Fruit fly (Drosophila melanogaster) whole organism, embryonic: ENCODE data around the gene SMSr.

ENCODE experiments used
- Aef1 ChIP-seq: fragments of 200-800 bp; sonication (Bioruptor generic); IDR thresholded peaks from 3 replicates; pipeline ENCODE4 v1.3.6; 2022; ENCODE audit warnings: missing biosample characterization, missing genetic modification characterization
- CG10147 ChIP-seq: fragments of 200-800 bp; sonication (Bioruptor generic); optimal IDR thresholded peaks from 2 replicates; lab custom pipeline; 2019; ENCODE audit warnings: missing biosample characterization, mild to moderate bottlenecking, missing genetic modification characterization, moderate library complexity
- CG11247 ChIP-seq: fragments of 200-800 bp; sonication (Bioruptor generic); IDR thresholded peaks from 2 replicates; pipeline ENCODE4 v1.3.6; 2022; ENCODE audit warnings: missing biosample characterization, missing genetic modification characterization
- CG11398 ChIP-seq: fragments of 200-800 bp; sonication (Bioruptor generic); optimal IDR thresholded peaks from 2 replicates; lab custom pipeline; 2016; ENCODE audit warnings: missing biosample characterization, missing genetic modification characterization
- CG12744 ChIP-seq: fragments of 200-800 bp; sonication (Bioruptor generic); optimal IDR thresholded peaks from 2 replicates; lab custom pipeline; 2016; ENCODE audit warnings: missing biosample characterization, missing genetic modification characterization
- CG13123 ChIP-seq: fragments of 200-800 bp; sonication (Bioruptor generic); optimal IDR thresholded peaks from 2 replicates; lab custom pipeline; 2016; ENCODE audit warnings: missing biosample characterization, missing genetic modification characterization
- CG13424 ChIP-seq: fragments of 200-800 bp; sonication (Bioruptor generic); optimal IDR thresholded peaks from 2 replicates; lab custom pipeline; 2019; ENCODE audit warnings: missing biosample characterization, mild to moderate bottlenecking, missing genetic modification characterization, moderate library complexity
- CG13775 ChIP-seq: fragments of 200-800 bp; sonication (Bioruptor generic); optimal IDR thresholded peaks from 3 replicates; lab custom pipeline; 2017; ENCODE audit warnings: missing biosample characterization, mild to moderate bottlenecking, missing genetic modification characterization
- CG14014 ChIP-seq: fragments of 200-800 bp; sonication (Bioruptor generic); IDR thresholded peaks from 2 replicates; pipeline ENCODE4 v1.3.6; 2022; ENCODE audit warnings: missing biosample characterization, missing genetic modification characterization
- CG14860 ChIP-seq: fragments of 200-800 bp; sonication (Bioruptor generic); IDR thresholded peaks from 3 replicates; pipeline ENCODE4 v1.3.6; 2022; ENCODE audit warnings: missing biosample characterization, missing genetic modification characterization; ENCODE audit not compliant: partially characterized antibody
- CG15479 ChIP-seq: fragments of 200-800 bp; sonication (Bioruptor generic); optimal IDR thresholded peaks from 3 replicates; lab custom pipeline; 2019; ENCODE audit warnings: missing biosample characterization, mild to moderate bottlenecking, missing genetic modification characterization, moderate library complexity
- CG18476 ChIP-seq: fragments of 200-800 bp; sonication (Bioruptor generic); optimal IDR thresholded peaks from 2 replicates; lab custom pipeline; 2016; ENCODE audit warnings: missing biosample characterization, mild to moderate bottlenecking, missing genetic modification characterization
- CG18599 ChIP-seq: fragments of 200-800 bp; sonication (Bioruptor generic); optimal IDR thresholded peaks from 3 replicates; lab custom pipeline; 2017; ENCODE audit warnings: missing biosample characterization, missing genetic modification characterization, mild to moderate bottlenecking, moderate library complexity, missing genetic modification reagents
- CG2202 ChIP-seq: fragments of 200-800 bp; sonication (Bioruptor generic); optimal IDR thresholded peaks from 2 replicates; lab custom pipeline; 2018; ENCODE audit warnings: missing biosample characterization, mild to moderate bottlenecking, missing genetic modification characterization
- CG3163 ChIP-seq: fragments of 200-800 bp; sonication (Bioruptor generic); optimal IDR thresholded peaks from 3 replicates; lab custom pipeline; 2016; ENCODE audit warnings: missing biosample characterization, missing genetic modification characterization
- CG32772 ChIP-seq: fragments of 200-800 bp; sonication (Bioruptor generic); IDR thresholded peaks from 2 replicates; pipeline ENCODE4 v1.3.6; 2022; ENCODE audit warnings: missing biosample characterization, missing genetic modification characterization
- CG33557 ChIP-seq: fragments of 200-800 bp; sonication (Bioruptor generic); optimal IDR thresholded peaks from 2 replicates; lab custom pipeline; 2019; ENCODE audit warnings: missing biosample characterization, mild to moderate bottlenecking, missing genetic modification characterization, moderate library complexity
- CG7372 ChIP-seq: fragments of 200-800 bp; sonication (Bioruptor generic); IDR thresholded peaks from 2 replicates; pipeline ENCODE4 v1.3.6; 2022; ENCODE audit warnings: missing biosample characterization, missing genetic modification characterization
- CG7987 ChIP-seq: fragments of 200-800 bp; sonication (Bioruptor generic); optimal IDR thresholded peaks from 2 replicates; lab custom pipeline; 2018; ENCODE audit warnings: missing biosample characterization, mild to moderate bottlenecking, missing genetic modification characterization, moderate library complexity
- CG9727 ChIP-seq: fragments of 200-800 bp; sonication (Bioruptor generic); optimal IDR thresholded peaks from 3 replicates; lab custom pipeline; 2017; ENCODE audit warnings: missing biosample characterization, mild to moderate bottlenecking, missing genetic modification characterization
- Chrac-16 ChIP-seq: fragments of 200-800 bp; sonication (Bioruptor generic); optimal IDR thresholded peaks from 3 replicates; lab custom pipeline; 2016; ENCODE audit warnings: missing biosample characterization, missing genetic modification characterization
- E2f2 ChIP-seq: fragments of 200-800 bp; sonication (Bioruptor generic); IDR thresholded peaks from 2 replicates; pipeline ENCODE4 v1.3.6; 2022; ENCODE audit warnings: missing biosample characterization, missing genetic modification characterization
- Elba2 ChIP-seq: fragments of 200-800 bp; sonication (Bioruptor generic); optimal IDR thresholded peaks from 3 replicates; lab custom pipeline; 2016; ENCODE audit warnings: missing biosample characterization, missing genetic modification characterization
- Ets97D ChIP-seq: fragments of 200-800 bp; sonication (Bioruptor generic); optimal IDR thresholded peaks from 3 replicates; lab custom pipeline; 2016; ENCODE audit warnings: missing biosample characterization, missing genetic modification characterization
- Fer1 ChIP-seq: fragments of 200-800 bp; sonication (Bioruptor generic); optimal IDR thresholded peaks from 2 replicates; lab custom pipeline; 2017; ENCODE audit warnings: missing biosample characterization, mild to moderate bottlenecking, missing genetic modification characterization
- Mad ChIP-seq: fragments of 200-800 bp; sonication (Bioruptor generic); optimal IDR thresholded peaks from 2 replicates; lab custom pipeline; 2016; ENCODE audit warnings: missing biosample characterization, missing genetic modification characterization
- NFAT ChIP-seq: fragments of 200-800 bp; sonication (Bioruptor generic); IDR thresholded peaks from 2 replicates; pipeline ENCODE4 v1.3.6; 2022; ENCODE audit warnings: missing biosample characterization, missing genetic modification characterization
- Neu2 ChIP-seq: fragments of 200-800 bp; sonication (Bioruptor generic); optimal IDR thresholded peaks from 3 replicates; lab custom pipeline; 2016; ENCODE audit warnings: missing biosample characterization, missing genetic modification characterization, borderline replicate concordance
- Rx ChIP-seq: fragments of 200-800 bp; sonication (Bioruptor generic); IDR thresholded peaks from 2 replicates; pipeline ENCODE4 v1.3.6; 2022; ENCODE audit warnings: missing biosample characterization, missing genetic modification characterization
- Scr ChIP-seq: fragments of 200-800 bp; sonication (Bioruptor generic); IDR thresholded peaks from 2 replicates; pipeline ENCODE4 v1.3.6; 2022; ENCODE audit warnings: missing biosample characterization, missing genetic modification characterization; ENCODE audit not compliant: partially characterized antibody
- Spps ChIP-seq: fragments of 200-800 bp; sonication (Bioruptor generic); optimal IDR thresholded peaks from 2 replicates; lab custom pipeline; 2018; ENCODE audit warnings: missing biosample characterization, mild to moderate bottlenecking, missing genetic modification characterization
- Stat92E ChIP-seq, 3 experiments: fragments of >200 bp in 2 of 3; fragments of 200-800 bp in 1 of 3; sonication (Bioruptor generic) in 1 of 3; optimal IDR thresholded peaks; 2 replicates each; lab custom pipeline; 2017 to 2019; ENCODE audit warnings: missing biosample characterization in 3 of 3, missing genetic modification characterization in 3 of 3, mild to moderate bottlenecking in 1 of 3, moderate library complexity in 1 of 3
- YL-1 ChIP-seq: fragments of 200-800 bp; sonication (Bioruptor generic); optimal IDR thresholded peaks from 3 replicates; lab custom pipeline; 2017; ENCODE audit warnings: missing biosample characterization, mild to moderate bottlenecking, missing genetic modification characterization
- ac ChIP-seq: fragments of 200-800 bp; sonication (Bioruptor generic); optimal IDR thresholded peaks from 3 replicates; lab custom pipeline; 2017; ENCODE audit warnings: missing biosample characterization, mild to moderate bottlenecking, missing genetic modification characterization
- ash1 ChIP-seq: fragments of 200-800 bp; sonication (Bioruptor generic); optimal IDR thresholded peaks from 2 replicates; lab custom pipeline; 2018; ENCODE audit warnings: missing biosample characterization, mild to moderate bottlenecking, missing genetic modification characterization
- corto ChIP-seq: fragments of 200-800 bp; sonication (Bioruptor generic); optimal IDR thresholded peaks from 2 replicates; lab custom pipeline; 2016; ENCODE audit warnings: missing biosample characterization, mild to moderate bottlenecking, missing genetic modification characterization, moderate library complexity
- gce ChIP-seq: fragments of 200-800 bp; sonication (Bioruptor generic); IDR thresholded peaks from 3 replicates; pipeline ENCODE4 v1.3.6; 2022; ENCODE audit warnings: missing biosample characterization, missing genetic modification characterization
- h ChIP-seq: fragments of >200 bp; optimal IDR thresholded peaks from 2 replicates; lab custom pipeline; 2017
- ham ChIP-seq: fragments of 200-800 bp; sonication (Bioruptor generic); IDR thresholded peaks from 2 replicates; pipeline ENCODE4 v1.3.6; 2022; ENCODE audit warnings: missing biosample characterization, missing genetic modification characterization
- hkb ChIP-seq, 2 experiments: fragments of 200-800 bp in 1 of 2; fragments of >200 bp in 1 of 2; sonication (Bioruptor generic) in 1 of 2; IDR thresholded peaks in 1 of 2; optimal IDR thresholded peaks in 1 of 2; 2 replicates each; pipeline versions ENCODE4 v1.3.6 to Lab custom; 2017 to 2022; ENCODE audit warnings: missing biosample characterization in 1 of 2, missing genetic modification characterization in 1 of 2
- ind ChIP-seq: fragments of 200-800 bp; sonication (Bioruptor generic); optimal IDR thresholded peaks from 3 replicates; lab custom pipeline; 2016; ENCODE audit warnings: missing biosample characterization, missing genetic modification characterization
- pho ChIP-seq: fragments of 200-800 bp; sonication (Bioruptor generic); optimal IDR thresholded peaks from 2 replicates; lab custom pipeline; 2016; ENCODE audit warnings: missing biosample characterization, missing genetic modification characterization
- pzg ChIP-seq: fragments of 200-800 bp; sonication (Bioruptor generic); optimal IDR thresholded peaks from 3 replicates; lab custom pipeline; 2018; ENCODE audit warnings: missing biosample characterization, mild to moderate bottlenecking, missing genetic modification characterization, moderate library complexity
- schlank ChIP-seq: fragments of 200-800 bp; sonication (Bioruptor generic); optimal IDR thresholded peaks from 2 replicates; lab custom pipeline; 2018; ENCODE audit warnings: missing biosample characterization, mild to moderate bottlenecking, missing genetic modification characterization
- ssp ChIP-seq: fragments of 200-800 bp; sonication (Bioruptor generic); IDR thresholded peaks from 2 replicates; pipeline ENCODE4 v1.3.6; 2022; ENCODE audit warnings: missing biosample characterization, missing genetic modification characterization
- tin ChIP-seq: fragments of 200-800 bp; sonication (Bioruptor generic); optimal IDR thresholded peaks from 3 replicates; lab custom pipeline; 2016; ENCODE audit warnings: missing biosample characterization, missing genetic modification characterization
- tll ChIP-seq, 2 experiments: fragments of 200-800 bp in 1 of 2; fragments of >200 bp in 1 of 2; sonication (Bioruptor generic) in 1 of 2; optimal IDR thresholded peaks; 2 replicates each; lab custom pipeline; 2017 to 2019; ENCODE audit warnings: missing biosample characterization in 2 of 2, missing genetic modification characterization in 2 of 2, mild to moderate bottlenecking in 1 of 2, moderate library complexity in 1 of 2
- twi ChIP-seq: fragments of 200-800 bp; optimal IDR thresholded peaks from 2 replicates; lab custom pipeline; 2019; ENCODE audit warnings: missing biosample characterization, mild to moderate bottlenecking, missing genetic modification characterization, moderate library complexity
- tx ChIP-seq: fragments of 200-800 bp; sonication (Bioruptor generic); optimal IDR thresholded peaks from 2 replicates; lab custom pipeline; 2016; ENCODE audit warnings: missing biosample characterization, missing genetic modification characterization

Gene SMSr

DNA sequence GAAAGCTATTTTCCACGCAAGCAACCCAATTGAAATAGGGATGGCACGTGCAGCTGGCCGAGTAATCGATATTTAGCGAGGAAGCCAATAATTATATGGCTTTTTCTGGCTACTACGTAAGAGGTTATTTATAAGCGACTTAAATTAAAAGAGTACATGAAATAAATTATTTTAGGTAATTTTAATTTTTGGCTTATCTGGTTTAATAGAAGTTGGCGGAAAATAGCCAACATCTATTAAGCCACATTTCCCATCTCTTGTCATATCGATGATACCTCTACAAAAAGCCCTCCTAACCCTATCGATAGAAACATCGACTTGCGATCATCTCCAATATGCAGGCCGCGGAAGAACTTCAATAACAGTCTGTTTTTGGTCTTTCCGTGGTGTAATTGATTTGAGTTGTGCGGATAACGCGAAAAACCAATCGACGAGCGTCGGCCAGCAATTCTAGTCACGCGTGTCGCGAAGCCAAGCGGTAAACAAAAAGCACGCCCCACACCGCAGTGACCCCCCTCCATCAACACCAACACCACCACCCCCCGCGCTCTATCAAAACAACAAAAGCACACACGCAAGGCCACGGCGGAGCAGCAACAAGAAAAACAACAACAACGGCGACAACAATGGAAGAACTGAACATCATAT is 33.2 kb downstream of the SMSr start, which contains the start of the genes Srp19 and qm (continued):
- TF ChIP-seq Mad (GFP tag; lab: Kevin White, UChicago) = no peak
- TF ChIP-seq CG12744 = peak; percentile 13
- peak; percentile 68 for TF ChIP-seq hkb (optimal IDR thresholded peaks at IDR 0.05; lab: Kevin White, UChicago)
- peak; percentile 35; the same call in 1 of the 2 replicates for TF ChIP-seq hkb (GFP tag; IDR thresholded peaks at IDR 0.05; lab: Robert Waterston, UW)
- TF ChIP-seq CG13424 (tag; lab: Kevin White, UChicago) = peak; percentile 33
- TF ChIP-seq Rx (GFP tag; lab: Robert Waterston, UW) = no peak
- TF ChIP-seq h = no peak
- peak; percentile 6 to 63 for TF ChIP-seq tll (GFP tag; optimal IDR thresholded peaks at IDR 0.05; lab: Kevin White, UChicago)
- no peak for TF ChIP-seq twi (tag; lab: Kevin White, UChicago)
- TF ChIP-seq ac (GFP tag; lab: Kevin White, UChicago) = no peak
- TF ChIP-seq CG7372 = no peak
- TF ChIP-seq ash1 (GFP tag; lab: Kevin White, UChicago) = no peak
- TF ChIP-seq CG3163 (GFP tag; lab: Kevin White, UChicago) = no peak
- peak in 1 of 3 experiments; percentile 48 for TF ChIP-seq Stat92E (GFP tag; optimal IDR thresholded peaks at IDR 0.05; lab: Kevin White, UChicago)
- peak; percentile 45 for TF ChIP-seq CG14014
- TF ChIP-seq CG9727 = peak; percentile 28
- peak; percentile 57 for TF ChIP-seq ind (GFP tag; lab: Kevin White, UChicago)
- TF ChIP-seq CG14860 (GFP tag; lab: Robert Waterston, UW) = peak; percentile 77; the same call in 2 of the 3 replicates
- no peak for TF ChIP-seq CG2202 (tag; lab: Kevin White, UChicago)
- peak; percentile 73; the same call in 2 of the 3 replicates for TF ChIP-seq gce (GFP tag; lab: Robert Waterston, UW)
- TF ChIP-seq Aef1 (GFP tag; lab: Robert Waterston, UW) = peak; percentile 88
- TF ChIP-seq Fer1 (GFP tag; lab: Kevin White, UChicago) = peak; percentile 51
- peak; percentile 19 for TF ChIP-seq Elba2 (GFP tag; lab: Kevin White, UChicago)
- TF ChIP-seq CG13775 (GFP tag; lab: Kevin White, UChicago) = peak; percentile 31
- no peak for TF ChIP-seq CG11398 (GFP tag; lab: Kevin White, UChicago)
- no peak for TF ChIP-seq Spps
- peak; percentile 59 for TF ChIP-seq YL-1 (GFP tag; lab: Kevin White, UChicago)
- no peak for TF ChIP-seq schlank
- peak; percentile 1 for TF ChIP-seq CG7987
- peak; percentile 51 for TF ChIP-seq Ets97D (GFP tag; lab: Kevin White, UChicago)
- peak; percentile 40 for TF ChIP-seq E2f2 (GFP tag; lab: Robert Waterston, UW)
- TF ChIP-seq tx (GFP tag; lab: Kevin White, UChicago) = peak; percentile 27
- TF ChIP-seq CG18476 (GFP tag; lab: Kevin White, UChicago) = peak; percentile 6
- peak; percentile 69 for TF ChIP-seq pho
- no peak; the same call in none of the 2 replicates for TF ChIP-seq ssp (GFP tag; lab: Robert Waterston, UW)
- no peak for TF ChIP-seq CG15479 (GFP tag; lab: Kevin White, UChicago)
- no peak for TF ChIP-seq corto
- peak; percentile 66 for TF ChIP-seq pzg (GFP tag; lab: Kevin White, UChicago)
- TF ChIP-seq Scr = peak; percentile 91
- TF ChIP-seq CG18599 = peak; percentile 36
- TF ChIP-seq NFAT (GFP tag; lab: Robert Waterston, UW) = no peak
- no peak for TF ChIP-seq CG10147 (GFP tag; lab: Kevin White, UChicago)
- TF ChIP-seq Neu2 = no peak
- peak; percentile 42 for TF ChIP-seq tin (GFP tag; lab: Kevin White, UChicago)
- TF ChIP-seq Chrac-16 (GFP tag; lab: Kevin White, UChicago) = peak; percentile 34
- TF ChIP-seq CG11247 (GFP tag; lab: Robert Waterston, UW) = no peak; the same call in 1 of the 2 replicates
- TF ChIP-seq CG33557 (GFP tag; lab: Kevin White, UChicago) = peak; percentile 22
- TF ChIP-seq CG32772 = peak; percentile 58
- no peak for TF ChIP-seq CG13123 (GFP tag; lab: Kevin White, UChicago)
- TF ChIP-seq ham (GFP tag; lab: Robert Waterston, UW) = no peak
